Worm (Caenorhabditis elegans) whole organism, early embryonic: ENCODE measurements around the gene sma-10.

Source experiments
- aly-1 ChIP-seq: sonication (generic microtip); optimal IDR thresholded peaks from 2 replicates; lab custom pipeline; 2016; ENCODE audit warnings: missing genetic modification characterization, missing compliant biosample characterization
- ama-1 ChIP-seq: fragments of 150-350 bp; optimal IDR thresholded peaks from 2 replicates; lab custom pipeline; 2014
- ceh-36 ChIP-seq: sonication (generic microtip); optimal IDR thresholded peaks from 2 replicates; lab custom pipeline; 2016; ENCODE audit warnings: missing genetic modification characterization, inconsistent platforms, missing compliant biosample characterization
- hmbx-1 ChIP-seq: sonication (generic microtip); optimal IDR thresholded peaks from 2 replicates; lab custom pipeline; 2016; ENCODE audit warnings: mild to moderate bottlenecking, missing genetic modification characterization, missing compliant biosample characterization

- TF ChIP-seq ama-1 (no peak), hmbx-1 (tag; lab: Kevin White, UChicago) (no peak), ceh-36 (tag; lab: Kevin White, UChicago) (no peak), aly-1 (tag; lab: Kevin White, UChicago) (no peak)
Measured at ce11 chrIV:269107-269506, 5.1 kb upstream of the sma-10 start, which contains the start of gene T21D12.11.
